Worm (Caenorhabditis elegans) whole organism, midembryonic: ENCODE results near the gene ced-6.

Experiments used
- T22C8.4 ChIP-seq: fragments of 200-800 bp; sonication (Bioruptor generic); IDR thresholded peaks from 2 replicates; pipeline ENCODE4 v1.3.6; 2022; ENCODE audit warnings: missing genetic modification characterization, missing compliant biosample characterization
- flt-1 ChIP-seq: fragments of 200-800 bp; sonication (Bioruptor generic); IDR thresholded peaks from 2 replicates; pipeline ENCODE4 v1.3.6; 2022; ENCODE audit warnings: missing genetic modification characterization, missing compliant biosample characterization
- klf-2 ChIP-seq: fragments of 200-800 bp; sonication (Bioruptor generic); conservative IDR thresholded peaks from 2 replicates; pipeline ENCODE4 v1.3.6; 2022; ENCODE audit warnings: missing genetic modification reagents, missing genetic modification characterization, missing compliant biosample characterization
- med-1 ChIP-seq: sonication (generic microtip); optimal IDR thresholded peaks from 2 replicates; lab custom pipeline; 2017; ENCODE audit warnings: missing genetic modification characterization, mild to moderate bottlenecking, missing compliant biosample characterization, antibody characterized with exemption, missing genetic modification reagents; ENCODE audit not compliant: insufficient read depth
- ztf-23 ChIP-seq: fragments of 200-800 bp; sonication (Bioruptor generic); IDR thresholded peaks from 2 replicates; pipeline ENCODE4 v1.3.6; 2022; ENCODE audit warnings: missing genetic modification reagents, missing genetic modification characterization, missing compliant biosample characterization

DNA sequence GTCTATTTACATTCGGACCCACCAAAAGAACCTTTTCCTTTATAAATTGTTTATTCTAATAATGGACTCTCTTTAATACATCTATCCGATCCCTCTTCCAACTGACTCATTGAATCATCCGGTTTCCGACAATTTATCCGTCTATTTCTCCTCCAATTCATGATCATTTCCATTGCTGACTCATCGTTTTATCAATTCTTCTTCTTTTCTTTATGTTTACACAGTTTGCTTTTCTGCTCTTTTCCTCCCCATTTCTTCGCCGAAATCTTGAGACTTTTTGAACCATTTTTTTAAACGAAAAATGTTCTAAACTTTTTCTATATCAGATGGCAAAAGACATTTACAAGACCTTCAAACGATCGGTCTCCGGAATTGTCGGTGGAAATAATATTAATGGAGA, at the start of gene ced-6:
- TF ChIP-seq med-1 (GFP tag; lab: Kevin White, UChicago) = no peak
- no peak for TF ChIP-seq ztf-23
- TF ChIP-seq T22C8.4 (GFP tag; lab: Robert Waterston, UW) = no peak
- TF ChIP-seq klf-2 (GFP tag; lab: Robert Waterston, UW) = no peak
- no peak for TF ChIP-seq flt-1 (GFP tag; lab: Robert Waterston, UW)
